Worm (Caenorhabditis elegans): Measurements from ENCODE around the gene egl-44.

Gene egl-44

ce11 chrII:5928502-5928901, at the start of gene egl-44:
TSS of gene egl-44 (plus strand) at chrII:5928802.
- TF ChIP-seq lir-3 (tag; optimal IDR thresholded peaks at IDR 0.05; ENCODE audit: poor library complexity) (no peak), skn-1 (tag; optimal IDR thresholded peaks at IDR 0.05) (no peak), nhr-20 (tag; optimal IDR thresholded peaks at IDR 0.05) (no peak), mdl-1 (tag; optimal IDR thresholded peaks at IDR 0.05) (no peak), tbx-2 (tag; optimal IDR thresholded peaks at IDR 0.05) (no peak), jun-1 (tag; optimal IDR thresholded peaks at IDR 0.05) (no peak), ceh-82 (tag; optimal IDR thresholded peaks at IDR 0.05) (no peak), nhr-90 (tag; optimal IDR thresholded peaks at IDR 0.05; ENCODE audit: poor library complexity) (no peak), lin-13 (GFP tag; optimal IDR thresholded peaks at IDR 0.05) (no peak), efl-3 (GFP tag; optimal IDR thresholded peaks at IDR 0.05) (no peak), mep-1 (tag; optimal IDR thresholded peaks at IDR 0.05) (no peak), egl-27 (tag; optimal IDR thresholded peaks at IDR 0.05) (no peak), snu-23 (GFP tag; optimal IDR thresholded peaks at IDR 0.05) (no peak), ceh-90 (tag; optimal IDR thresholded peaks at IDR 0.05) (no peak), nhr-237 (tag; optimal IDR thresholded peaks at IDR 0.05) (no peak), nhr-11 (tag; optimal IDR thresholded peaks at IDR 0.05) (no peak), mab-9 (GFP tag; IDR thresholded peaks at IDR 0.05) (no peak), hpl-2 (GFP tag; optimal IDR thresholded peaks at IDR 0.05) (no peak)

ce11 chrII:5880677-5881076, 47.9 kb upstream of the egl-44 start:
- no peak for TF ChIP-seq nhr-47 (tag; optimal IDR thresholded peaks at IDR 0.05)
- peak; percentile 55; the same call in 1 of the 2 replicates for TF ChIP-seq grh-1 (GFP tag; IDR thresholded peaks at IDR 0.05)
- TF ChIP-seq unc-98 (GFP tag; IDR thresholded peaks at IDR 0.05) = no peak
- TF ChIP-seq fkh-10 (GFP tag; optimal IDR thresholded peaks at IDR 0.05) = no peak
- peak; percentile 21 for TF ChIP-seq rnt-1 (tag; optimal IDR thresholded peaks at IDR 0.05)
- TF ChIP-seq blmp-1 (tag; optimal IDR thresholded peaks at IDR 0.05) = peak; percentile 63
- peak; percentile 51 for TF ChIP-seq mep-1 (tag; optimal IDR thresholded peaks at IDR 0.05)
- no peak for TF ChIP-seq alr-1 (tag; optimal IDR thresholded peaks at IDR 0.05; ENCODE audit: borderline replicate concordance)
- 0 out of 2 replicates have a peak, but pooled peaks have one; percentile 5 for TF ChIP-seq nhr-19 (GFP tag; conservative IDR thresholded peaks at IDR 0.05)
- TF ChIP-seq elt-3 (tag; optimal IDR thresholded peaks at IDR 0.05) = peak in 1 of 6 experiments; percentile 31
- TF ChIP-seq egl-27 (tag; optimal IDR thresholded peaks at IDR 0.05) = no peak
- TF ChIP-seq lsy-2 (tag; optimal IDR thresholded peaks at IDR 0.05) = peak; percentile 4 to 31
- TF ChIP-seq F16B12.6 (tag; optimal IDR thresholded peaks at IDR 0.05) = no peak
- no peak for TF ChIP-seq nhr-76 (tag; optimal IDR thresholded peaks at IDR 0.05)
- TF ChIP-seq hpl-2 (GFP tag; optimal IDR thresholded peaks at IDR 0.05) = no peak
- peak; percentile 8 for TF ChIP-seq nhr-71 (tag; optimal IDR thresholded peaks at IDR 0.05)
- peak; percentile 32 for TF ChIP-seq snu-23 (GFP tag; optimal IDR thresholded peaks at IDR 0.05)
- TF ChIP-seq nhr-85 (tag) = peak; percentile 86
- peak; percentile 19 for TF ChIP-seq vab-15 (tag; optimal IDR thresholded peaks at IDR 0.05)
- TF ChIP-seq efl-1 (optimal IDR thresholded peaks at IDR 0.05) = peak in 1 of 2 experiments; percentile 2
- peak in 1 of 2 experiments; percentile 33 for TF ChIP-seq efl-1 (GFP tag; optimal IDR thresholded peaks at IDR 0.05 in 1 of 2)
- peak in 1 of 2 experiments; percentile 19 for TF ChIP-seq lin-35 (GFP tag; optimal IDR thresholded peaks at IDR 0.05)
- peak; percentile 63 for TF ChIP-seq lin-14 (GFP tag; optimal IDR thresholded peaks at IDR 0.05)

ce11 chrII:5884252-5884651, 44.4 kb upstream of the egl-44 start, which contains the start of gene rfip-1:
TSS of gene rfip-1 (plus strand) at chrII:5884552.
- no peak for TF ChIP-seq nhr-84 (tag; optimal IDR thresholded peaks at IDR 0.05)
- no peak for TF ChIP-seq C16A3.4 (tag; optimal IDR thresholded peaks at IDR 0.05)
- TF ChIP-seq mep-1 (tag; optimal IDR thresholded peaks at IDR 0.05) = no peak
- TF ChIP-seq mdl-1 (tag; optimal IDR thresholded peaks at IDR 0.05) = no peak
- TF ChIP-seq C04F5.9 (tag; optimal IDR thresholded peaks at IDR 0.05) = no peak
- no peak for TF ChIP-seq unc-30 (tag; optimal IDR thresholded peaks at IDR 0.05)
- no peak for TF ChIP-seq xbp-1 (tag; optimal IDR thresholded peaks at IDR 0.05)
- no peak for TF ChIP-seq mef-2 (tag; optimal IDR thresholded peaks at IDR 0.05)
- TF ChIP-seq ceh-63 (GFP tag; optimal IDR thresholded peaks at IDR 0.05) = no peak
- TF ChIP-seq lin-15B (tag; optimal IDR thresholded peaks at IDR 0.05) = no peak
- no peak for TF ChIP-seq lsy-2 (tag; optimal IDR thresholded peaks at IDR 0.05)
- TF ChIP-seq aly-2 (tag; optimal IDR thresholded peaks at IDR 0.05) = no peak
